Worm (Caenorhabditis elegans): ENCODE data around the gene sri-77.

Gene sri-77

ce11 chrII:2583044-2583443 lies 22.2 kb downstream of the sri-77 start, which contains the start of gene sri-74:
sri-74 (minus strand) TSS chrII:2583144.
- TF ChIP-seq snpc-4 (tag; optimal IDR thresholded peaks at IDR 0.05) = no peak
- TF ChIP-seq aly-2 (tag; optimal IDR thresholded peaks at IDR 0.05) = no peak
- no peak for TF ChIP-seq ets-5 (GFP tag; IDR thresholded peaks at IDR 0.05)
- no peak for TF ChIP-seq lin-13 (GFP tag; optimal IDR thresholded peaks at IDR 0.05)
- TF ChIP-seq egl-13 (tag; optimal IDR thresholded peaks at IDR 0.05) = no peak

ce11 chrII:2578216-2578615 lies 27.0 kb downstream of the sri-77 start:
- TF ChIP-seq efl-1 (optimal IDR thresholded peaks at IDR 0.05) (no peak), efl-1 (GFP tag; optimal IDR thresholded peaks at IDR 0.05 in 1 of 2) (peak in 1 of 2 experiments; percentile 5), hlh-4 (tag; optimal IDR thresholded peaks at IDR 0.05) (no peak)

- TF ChIP-seq efl-3 (GFP tag; optimal IDR thresholded peaks at IDR 0.05) (peak; percentile 23), irx-1 (tag; optimal IDR thresholded peaks at IDR 0.05) (peak; percentile 29)
Observed at ce11 chrII:2570384-2570964, 34.7 kb downstream of the sri-77 start.

ce11 chrII:2564899-2565298 lies 40.3 kb downstream of the sri-77 start, which contains the start of gene usp-39:
usp-39 (plus strand) TSS chrII:2565275.
- TF ChIP-seq sptf-1 (tag; optimal IDR thresholded peaks at IDR 0.05) (no peak), ceh-8 (GFP tag; optimal IDR thresholded peaks at IDR 0.05) (peak; percentile 87), irx-1 (tag; optimal IDR thresholded peaks at IDR 0.05) (peak; percentile 87), ets-5 (GFP tag; IDR thresholded peaks at IDR 0.05) (no peak), unc-30 (tag; optimal IDR thresholded peaks at IDR 0.05) (no peak), ama-1 (optimal IDR thresholded peaks at IDR 0.05) (no peak), F16B12.6 (tag; optimal IDR thresholded peaks at IDR 0.05) (peak; percentile 97), aly-2 (tag; optimal IDR thresholded peaks at IDR 0.05) (peak; percentile 35), mab-9 (GFP tag; IDR thresholded peaks at IDR 0.05) (no peak), snu-23 (GFP tag; optimal IDR thresholded peaks at IDR 0.05) (peak; percentile 90), ztf-4 (tag; optimal IDR thresholded peaks at IDR 0.05) (peak; percentile 48), nhr-19 (GFP tag; conservative IDR thresholded peaks at IDR 0.05) (peak; percentile 84), hlh-4 (tag; optimal IDR thresholded peaks at IDR 0.05) (no peak), nhr-84 (tag; optimal IDR thresholded peaks at IDR 0.05) (no peak), egl-13 (tag; optimal IDR thresholded peaks at IDR 0.05) (no peak), lin-35 (GFP tag; optimal IDR thresholded peaks at IDR 0.05) (peak; percentile 67 to 79), nhr-12 (tag; optimal IDR thresholded peaks at IDR 0.05) (no peak), C04F5.9 (tag; optimal IDR thresholded peaks at IDR 0.05) (peak; percentile 79), ztf-11 (tag; optimal IDR thresholded peaks at IDR 0.05) (peak in 1 of 2 experiments; percentile 73), nhr-20 (tag; optimal IDR thresholded peaks at IDR 0.05) (no peak), jun-1 (tag; optimal IDR thresholded peaks at IDR 0.05) (peak; percentile 12), fkh-4 (tag; optimal IDR thresholded peaks at IDR 0.05; ENCODE audit: borderline replicate concordance) (peak; percentile 6), pax-3 (tag; optimal IDR thresholded peaks at IDR 0.05) (peak; percentile 56), efl-1 (optimal IDR thresholded peaks at IDR 0.05) (peak; percentile 77 to 83), efl-1 (GFP tag; optimal IDR thresholded peaks at IDR 0.05 in 1 of 2) (peak; percentile 85 to 98), Y116A8C.19 (tag; optimal IDR thresholded peaks at IDR 0.05; ENCODE audit: borderline replicate concordance) (no peak), lin-13 (GFP tag; optimal IDR thresholded peaks at IDR 0.05) (peak; percentile 68), unc-98 (GFP tag; IDR thresholded peaks at IDR 0.05) (no peak), elt-3 (tag; optimal IDR thresholded peaks at IDR 0.05) (peak in 2 of 6 experiments; percentile 23 to 73), rnt-1 (tag; optimal IDR thresholded peaks at IDR 0.05) (no peak), sox-4 (tag; optimal IDR thresholded peaks at IDR 0.05) (peak; percentile 71), nhr-90 (tag; optimal IDR thresholded peaks at IDR 0.05; ENCODE audit: poor library complexity) (no peak), dpl-1 (GFP tag; optimal IDR thresholded peaks at IDR 0.05) (peak; percentile 75 to 87 (median 81)), nhr-47 (tag; optimal IDR thresholded peaks at IDR 0.05) (no peak), elt-2 (tag; optimal IDR thresholded peaks at IDR 0.05) (peak; percentile 67), ceh-88 (GFP tag; IDR thresholded peaks at IDR 0.05) (peak; percentile 69; the same call in 1 of the 2 replicates), pag-3 (tag; optimal IDR thresholded peaks at IDR 0.05; ENCODE audit: borderline replicate concordance, insufficient read depth) (no peak), vab-15 (tag; optimal IDR thresholded peaks at IDR 0.05) (no peak), ceh-90 (tag; optimal IDR thresholded peaks at IDR 0.05) (peak; percentile 67), nhr-28 (tag; optimal IDR thresholded peaks at IDR 0.05) (no peak), C16A3.4 (tag; optimal IDR thresholded peaks at IDR 0.05) (peak; percentile 59), mdl-1 (tag; optimal IDR thresholded peaks at IDR 0.05) (peak in 1 of 2 experiments; percentile 23), nhr-85 (tag) (peak; percentile 90)
